Worm (Caenorhabditis elegans) whole organism, L4 larva: ENCODE data around the gene evl-14.

ENCODE experiments used
- F10B5.3 ChIP-seq: sonication (generic microtip); optimal IDR thresholded peaks from 2 replicates; lab custom pipeline; 2016; ENCODE audit warnings: mild to moderate bottlenecking, missing genetic modification characterization, missing compliant biosample characterization
- F26F4.8 ChIP-seq: fragments of 200-800 bp; sonication (Bioruptor generic); conservative IDR thresholded peaks from 2 replicates; pipeline ENCODE4 v1.3.6; 2022; ENCODE audit warnings: missing genetic modification characterization, missing compliant biosample characterization
- F49E8.2 ChIP-seq: sonication (generic microtip); optimal IDR thresholded peaks from 2 replicates; lab custom pipeline; 2016; ENCODE audit warnings: missing compliant biosample characterization, mild to moderate bottlenecking, missing genetic modification characterization, borderline replicate concordance
- T26A8.4 ChIP-seq: fragments of 200-800 bp; sonication (Bioruptor generic); IDR thresholded peaks from 2 replicates; pipeline ENCODE4 v1.3.6; 2022; ENCODE audit warnings: missing genetic modification characterization, missing compliant biosample characterization
- ZK546.5 ChIP-seq, 2 experiments: sonication (generic microtip); optimal IDR thresholded peaks; 2 replicates each; lab custom pipeline; 2017; ENCODE audit warnings: missing biosample characterization in 2 of 2, missing genetic modification characterization in 2 of 2
- aha-1 ChIP-seq: fragments of 150-350 bp; peaks from one replicate; lab custom pipeline; 2014; ENCODE audit warnings: missing biosample characterization, missing genetic modification characterization
- ama-1 ChIP-seq: fragments of 150-350 bp; optimal IDR thresholded peaks from 2 replicates; lab custom pipeline; 2014; ENCODE audit warnings: inconsistent platforms, mixed read lengths
- ceh-20 ChIP-seq: fragments of 200-800 bp; sonication (Bioruptor generic); IDR thresholded peaks from 2 replicates; pipeline ENCODE4 v1.3.6; 2022; ENCODE audit warnings: missing genetic modification reagents, missing genetic modification characterization, missing compliant biosample characterization
- ceh-28 ChIP-seq: fragments of 150-350 bp; optimal IDR thresholded peaks from 2 replicates; lab custom pipeline; 2014; ENCODE audit warnings: missing biosample characterization, missing genetic modification reagents, missing genetic modification characterization
- ceh-32 ChIP-seq: sonication (generic microtip); optimal IDR thresholded peaks from 2 replicates; lab custom pipeline; 2016; ENCODE audit warnings: mild to moderate bottlenecking, missing genetic modification characterization, missing compliant biosample characterization; ENCODE audit not compliant: poor library complexity
- ceh-44 ChIP-seq: fragments of 200-800 bp; sonication (Bioruptor generic); IDR thresholded peaks from 2 replicates; pipeline ENCODE4 v1.3.6; 2022; ENCODE audit warnings: missing genetic modification reagents, missing genetic modification characterization, missing compliant biosample characterization
- ces-1 ChIP-seq: fragments of 150-350 bp; sonication (generic microtip); optimal IDR thresholded peaks from 4 replicates; lab custom pipeline; 2014; ENCODE audit warnings: missing biosample characterization, missing genetic modification reagents, missing genetic modification characterization
- daf-16 ChIP-seq, 3 experiments: sonication (generic microtip); optimal IDR thresholded peaks; 2 replicates each; lab custom pipeline; 2016 to 2017; ENCODE audit warnings: missing genetic modification characterization in 3 of 3, missing genetic modification reagents in 3 of 3, mild to moderate bottlenecking in 2 of 3, missing compliant biosample characterization in 2 of 3, missing biosample characterization in 1 of 3, moderate library complexity in 1 of 3
- daf-19 ChIP-seq: fragments of 200-800 bp; sonication (Bioruptor generic); conservative IDR thresholded peaks from 2 replicates; pipeline ENCODE4 v1.3.6; 2022; ENCODE audit warnings: missing genetic modification characterization, missing compliant biosample characterization
- dmd-8 ChIP-seq: fragments of 200-800 bp; sonication (Bioruptor generic); IDR thresholded peaks from 2 replicates; pipeline ENCODE4 v1.3.6; 2022; ENCODE audit warnings: missing genetic modification characterization, missing compliant biosample characterization
- dpl-1 ChIP-seq: fragments of 150-350 bp; optimal IDR thresholded peaks from 2 replicates; lab custom pipeline; 2014; ENCODE audit warnings: missing biosample characterization, missing genetic modification reagents, missing genetic modification characterization
- egl-43 ChIP-seq: fragments of 200-800 bp; sonication (Bioruptor generic); IDR thresholded peaks from 2 replicates; pipeline ENCODE4 v1.3.6; 2022; ENCODE audit warnings: missing genetic modification reagents, missing genetic modification characterization, missing compliant biosample characterization
- gei-8 ChIP-seq: fragments of 200-800 bp; sonication (Bioruptor generic); optimal IDR thresholded peaks from 2 replicates; lab custom pipeline; 2018; ENCODE audit warnings: mild to moderate bottlenecking, missing genetic modification characterization, missing compliant biosample characterization
- lin-15B ChIP-seq: fragments of 150-350 bp; sonication (generic microtip); optimal IDR thresholded peaks from 3 replicates; lab custom pipeline; 2014; ENCODE audit warnings: missing biosample characterization, missing genetic modification characterization
- lsy-2 ChIP-seq, 2 experiments: fragments of 150-350 bp in 1 of 2; sonication (generic microtip) in 1 of 2; optimal IDR thresholded peaks; 2 replicates each; lab custom pipeline; 2014 to 2017; ENCODE audit warnings: missing biosample characterization in 2 of 2, missing genetic modification characterization in 2 of 2
- nhr-10 ChIP-seq: fragments of 150-350 bp; optimal IDR thresholded peaks from 2 replicates; lab custom pipeline; 2014; ENCODE audit warnings: missing biosample characterization, missing genetic modification characterization
- nhr-102 ChIP-seq: sonication (generic microtip); optimal IDR thresholded peaks from 2 replicates; lab custom pipeline; 2016; ENCODE audit warnings: mild to moderate bottlenecking, missing genetic modification characterization, moderate library complexity, missing compliant biosample characterization
- nhr-28 ChIP-seq: fragments of 150-350 bp; optimal IDR thresholded peaks from 2 replicates; lab custom pipeline; 2014; ENCODE audit warnings: missing biosample characterization, missing genetic modification characterization
- nhr-42 ChIP-seq: fragments of 200-800 bp; sonication (Bioruptor generic); IDR thresholded peaks from 2 replicates; pipeline ENCODE4 v1.3.6; 2022; ENCODE audit warnings: missing genetic modification characterization, missing compliant biosample characterization
- nhr-48 ChIP-seq: sonication (generic microtip); optimal IDR thresholded peaks from 2 replicates; lab custom pipeline; 2016; ENCODE audit warnings: mild to moderate bottlenecking, missing genetic modification characterization, missing compliant biosample characterization
- nhr-76 ChIP-seq: fragments of 150-350 bp; optimal IDR thresholded peaks from 2 replicates; lab custom pipeline; 2014; ENCODE audit warnings: missing biosample characterization, missing genetic modification characterization
- nhr-77 ChIP-seq: fragments of 150-350 bp; optimal IDR thresholded peaks from 2 replicates; lab custom pipeline; 2014; ENCODE audit warnings: missing biosample characterization, missing genetic modification characterization
- sdz-12 ChIP-seq: fragments of 200-800 bp; sonication (Bioruptor generic); optimal IDR thresholded peaks from 2 replicates; lab custom pipeline; 2018; ENCODE audit warnings: mild to moderate bottlenecking, missing genetic modification characterization, missing compliant biosample characterization
- snpc-4 ChIP-seq: fragments of 150-350 bp; optimal IDR thresholded peaks from 2 replicates; lab custom pipeline; 2014; ENCODE audit warnings: missing biosample characterization, missing genetic modification characterization
- spr-1 ChIP-seq: sonication (generic microtip); optimal IDR thresholded peaks from 2 replicates; lab custom pipeline; 2016; ENCODE audit warnings: mild to moderate bottlenecking, missing genetic modification characterization, missing compliant biosample characterization
- spr-3 ChIP-seq: fragments of 200-800 bp; sonication (Bioruptor generic); optimal IDR thresholded peaks from 2 replicates; lab custom pipeline; 2018; ENCODE audit warnings: mild to moderate bottlenecking, missing genetic modification characterization, missing compliant biosample characterization
- tag-97 ChIP-seq: fragments of 200-800 bp; sonication (Bioruptor generic); IDR thresholded peaks from 2 replicates; pipeline ENCODE4 v1.3.6; 2022; ENCODE audit warnings: missing genetic modification characterization, missing compliant biosample characterization
- unc-130 ChIP-seq: sonication (generic microtip); optimal IDR thresholded peaks from 2 replicates; lab custom pipeline; 2016; ENCODE audit warnings: missing genetic modification reagents, missing genetic modification characterization, missing compliant biosample characterization
- unc-39 ChIP-seq: sonication (generic microtip); optimal IDR thresholded peaks from 2 replicates; lab custom pipeline; 2017; ENCODE audit warnings: missing biosample characterization, missing genetic modification characterization

The evl-14 gene

ce11 chrIII:4314502-4314901, 1.6 kb upstream of the evl-14 start (continued):
- no peak for TF ChIP-seq ces-1 (GFP tag; lab: Kevin White, UChicago)
- peak; percentile 22 for TF ChIP-seq nhr-28
- TF ChIP-seq daf-16 (GFP tag; optimal IDR thresholded peaks at IDR 0.05; lab: Kevin White, UChicago) = no peak
- TF ChIP-seq daf-16 (tag; optimal IDR thresholded peaks at IDR 0.05; lab: Kevin White, UChicago) = peak; percentile 36
- TF ChIP-seq ceh-28 = peak; percentile 41

- TF ChIP-seq unc-39 (no peak), snpc-4 (no peak), aha-1 (tag; lab: Kevin White, UChicago) (peak; percentile 92)
Observed at ce11 chrIII:4309303-4309702, 3.6 kb downstream of the evl-14 start.

DNA sequence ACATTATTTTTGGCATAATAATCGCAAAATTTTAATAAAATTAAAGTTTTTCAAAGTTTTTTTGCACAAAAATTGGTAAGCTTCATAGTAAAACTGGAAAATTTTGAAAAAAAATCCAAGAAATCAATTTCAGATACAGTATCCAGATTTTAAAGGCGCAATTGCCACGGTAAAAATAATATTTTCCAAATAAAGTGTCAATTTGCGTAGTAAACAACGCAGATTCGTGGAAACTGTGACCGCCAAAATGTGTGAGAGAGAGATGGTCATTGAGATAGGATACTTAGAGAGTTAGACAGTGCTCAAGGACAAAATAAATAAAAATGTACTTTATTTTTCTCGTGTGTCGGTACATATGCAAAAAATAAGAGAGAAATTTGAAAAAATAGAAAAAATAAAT, 10.1 kb downstream of the evl-14 start:
- no peak for TF ChIP-seq daf-16 (GFP tag; optimal IDR thresholded peaks at IDR 0.05; lab: Kevin White, UChicago)
- TF ChIP-seq daf-16 (tag; optimal IDR thresholded peaks at IDR 0.05; lab: Kevin White, UChicago) = peak; percentile 55
- no peak for TF ChIP-seq daf-19

DNA sequence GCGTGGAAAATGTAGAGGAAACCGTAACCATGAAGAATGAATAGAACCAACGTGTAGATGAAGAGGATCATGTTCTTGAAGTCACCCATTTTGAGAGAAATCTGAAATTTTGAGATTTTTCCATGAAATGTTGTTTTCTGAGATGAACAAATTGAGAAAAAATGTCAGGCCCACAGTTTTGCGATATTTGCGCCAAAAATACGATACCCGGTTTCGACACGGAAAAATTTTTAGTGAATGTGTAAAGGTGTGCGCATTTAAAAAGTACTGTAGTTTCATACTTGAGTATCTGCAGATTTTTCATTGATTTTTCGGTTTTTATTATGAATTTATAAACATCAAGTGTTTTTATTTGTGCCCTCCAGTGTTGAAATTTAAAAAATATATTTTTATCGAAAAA, 10.6 kb downstream of the evl-14 start, which contains the start of gene R10E4.9:
Gene R10E4.9, minus strand, starts transcription at position 101 of the 400 bp plus-strand sequence.
- no peak for TF ChIP-seq unc-39
- TF ChIP-seq sdz-12 (GFP tag; lab: Kevin White, UChicago) = no peak
- no peak for TF ChIP-seq nhr-102 (tag; lab: Kevin White, UChicago)

DNA sequence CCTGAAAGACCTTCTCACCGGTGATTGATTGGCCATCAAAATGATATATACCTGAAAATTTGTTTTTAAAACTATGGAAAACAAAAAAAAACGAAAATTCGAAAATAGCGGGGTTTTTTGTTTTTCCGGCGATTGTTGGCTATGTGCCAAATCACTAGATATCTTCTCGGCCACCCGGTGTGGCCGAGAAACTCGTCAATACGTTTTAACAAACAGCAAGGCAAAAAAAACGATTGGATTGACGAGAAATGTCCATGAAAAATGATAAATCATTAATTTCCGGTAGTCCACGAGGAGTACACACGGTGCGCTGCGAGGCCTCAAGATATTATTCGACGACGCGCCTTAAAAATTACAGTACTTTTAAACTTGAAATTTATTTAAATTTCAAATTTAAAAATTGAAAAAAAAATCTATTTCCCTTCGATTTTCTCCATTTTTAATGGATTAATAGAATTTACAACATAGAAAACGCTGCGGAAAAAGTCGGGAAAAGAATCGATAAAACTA, 11.9 kb downstream of the evl-14 start, which contains the start of gene R10E4.11:
Gene R10E4.11, minus strand, starts transcription at position 51 of the 510 bp plus-strand sequence.
- TF ChIP-seq gei-8 = no peak
- TF ChIP-seq ceh-20 = no peak
- peak in 1 of 2 experiments; percentile 30 for TF ChIP-seq daf-16 (GFP tag; optimal IDR thresholded peaks at IDR 0.05; lab: Kevin White, UChicago)
- peak; percentile 23 for TF ChIP-seq daf-16 (tag; optimal IDR thresholded peaks at IDR 0.05; lab: Kevin White, UChicago)
- peak in 1 of 2 experiments; percentile 28 for TF ChIP-seq lsy-2 (tag; optimal IDR thresholded peaks at IDR 0.05; lab: Kevin White, UChicago)
- TF ChIP-seq, all 104 proteins: peak for 2

DNA sequence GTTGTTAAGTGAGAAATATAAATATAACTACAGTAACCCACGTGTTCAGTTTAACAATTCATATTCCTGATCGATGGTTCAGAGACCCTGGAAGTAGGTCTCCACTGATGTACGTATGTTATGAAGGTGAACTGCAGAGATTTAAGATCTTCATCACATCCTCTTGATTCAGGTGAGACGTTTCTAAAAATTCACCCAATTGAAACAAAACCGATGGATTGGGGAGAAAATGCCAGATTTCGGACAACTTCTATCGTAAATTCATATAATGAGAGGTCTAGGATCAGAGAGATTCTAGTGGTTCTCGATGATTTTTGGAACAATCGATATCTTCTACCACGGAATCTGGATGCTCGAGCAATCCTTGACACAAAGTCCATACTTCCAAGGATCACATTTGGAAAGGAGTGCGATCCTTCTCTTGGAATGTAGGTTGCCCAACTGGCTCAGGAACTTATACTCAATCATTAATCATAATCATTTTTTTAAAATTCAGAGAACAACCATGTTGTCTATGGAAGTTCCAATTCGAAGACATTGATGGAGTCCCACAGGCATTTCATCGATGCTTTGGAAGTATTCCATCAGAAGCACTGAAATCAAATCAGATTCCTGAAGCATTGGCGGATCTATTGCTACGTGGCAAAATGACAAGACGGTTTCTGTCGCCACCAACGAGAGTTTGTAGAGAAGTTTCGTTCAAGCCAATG, 18.6 kb downstream of the evl-14 start, which contains the start of the genes nth-1 and R10E4.7:
Gene nth-1, minus strand, starts transcription at position 101 of the 710 bp plus-strand sequence.
Gene R10E4.7, plus strand, starts transcription at position 660 of the 710 bp plus-strand sequence.
- TF ChIP-seq dpl-1 (no peak), ZK546.5 (tag; optimal IDR thresholded peaks at IDR 0.05; lab: Kevin White, UChicago) (no peak), T26A8.4 (GFP tag; lab: Robert Waterston, UW) (no peak), egl-43 (GFP tag; lab: Robert Waterston, UW) (no peak)

- TF ChIP-seq spr-3 (GFP tag; lab: Kevin White, UChicago) (no peak), tag-97 (GFP tag; lab: Robert Waterston, UW) (no peak), nhr-77 (tag; lab: Kevin White, UChicago) (no peak), F10B5.3 (no peak), dmd-8 (GFP tag; lab: Robert Waterston, UW) (no peak), ama-1 (lab: Kevin White, UChicago) (no peak), unc-39 (no peak), T26A8.4 (GFP tag; lab: Robert Waterston, UW) (no peak), sdz-12 (GFP tag; lab: Kevin White, UChicago) (no peak)
- TF ChIP-seq, all 104 proteins: peak for 0
Observed at ce11 chrIII:4293108-4293507, 19.8 kb downstream of the evl-14 start, which contains the start of gene R10E4.6. Gene R10E4.6 (plus strand): TSS chrIII:4293408.

DNA sequence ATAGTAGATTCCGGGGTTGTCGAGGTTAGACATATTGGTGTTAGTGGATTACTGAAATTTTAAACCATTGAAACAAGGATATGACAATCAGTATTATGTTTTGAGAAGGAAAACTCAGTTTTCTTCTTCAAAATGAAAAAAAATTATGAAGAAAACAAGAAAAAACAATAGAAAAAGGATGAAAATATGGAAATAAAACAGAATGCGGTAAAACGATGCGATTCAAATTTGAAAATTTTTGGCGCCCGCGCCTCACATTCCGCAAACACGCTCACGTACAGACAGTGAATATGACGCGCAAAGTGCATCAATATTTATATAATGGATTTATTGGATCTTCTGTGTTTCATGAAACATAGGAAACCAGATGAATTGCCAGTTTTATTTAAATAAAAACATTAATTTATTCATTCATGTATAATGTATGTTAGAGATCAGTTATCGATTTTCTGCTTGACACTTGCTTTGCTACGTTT, 21.7 kb downstream of the evl-14 start, which contains the start of gene mcm-5:
Gene mcm-5, minus strand, starts transcription at position 51 of the 476 bp plus-strand sequence.
- no peak for TF ChIP-seq ceh-20
- TF ChIP-seq aha-1 (tag; lab: Kevin White, UChicago) = no peak
- no peak for TF ChIP-seq nhr-77 (tag; lab: Kevin White, UChicago)
- TF ChIP-seq tag-97 (GFP tag; lab: Robert Waterston, UW) = no peak
- no peak for TF ChIP-seq nhr-102 (tag; lab: Kevin White, UChicago)
- TF ChIP-seq ces-1 (GFP tag; lab: Kevin White, UChicago) = no peak
- no peak for TF ChIP-seq nhr-48 (tag; lab: Kevin White, UChicago)
- TF ChIP-seq spr-1 (tag; lab: Kevin White, UChicago) = no peak
- TF ChIP-seq ceh-32 (tag; lab: Kevin White, UChicago) = no peak
- no peak for TF ChIP-seq F26F4.8 (GFP tag; lab: Robert Waterston, UW)
- no peak for TF ChIP-seq nhr-42 (GFP tag; lab: Robert Waterston, UW)
- TF ChIP-seq nhr-76 (tag; lab: Kevin White, UChicago) = no peak
- TF ChIP-seq lsy-2 (tag; optimal IDR thresholded peaks at IDR 0.05; lab: Kevin White, UChicago) = peak in 1 of 2 experiments; percentile 56
- TF ChIP-seq F49E8.2 = no peak
- no peak for TF ChIP-seq nhr-10 (tag; lab: Kevin White, UChicago)
- no peak for TF ChIP-seq lin-15B (tag; lab: Kevin White, UChicago)
- no peak for TF ChIP-seq sdz-12 (GFP tag; lab: Kevin White, UChicago)
- TF ChIP-seq ceh-44 (GFP tag; lab: Robert Waterston, UW) = no peak
- TF ChIP-seq unc-130 (GFP tag; lab: Kevin White, UChicago) = peak; percentile 28
- no peak for TF ChIP-seq unc-39
